Worm (Caenorhabditis elegans): ENCODE measurements around the gene Y105C5B.9.

Y105C5B.9 gene

DNA sequence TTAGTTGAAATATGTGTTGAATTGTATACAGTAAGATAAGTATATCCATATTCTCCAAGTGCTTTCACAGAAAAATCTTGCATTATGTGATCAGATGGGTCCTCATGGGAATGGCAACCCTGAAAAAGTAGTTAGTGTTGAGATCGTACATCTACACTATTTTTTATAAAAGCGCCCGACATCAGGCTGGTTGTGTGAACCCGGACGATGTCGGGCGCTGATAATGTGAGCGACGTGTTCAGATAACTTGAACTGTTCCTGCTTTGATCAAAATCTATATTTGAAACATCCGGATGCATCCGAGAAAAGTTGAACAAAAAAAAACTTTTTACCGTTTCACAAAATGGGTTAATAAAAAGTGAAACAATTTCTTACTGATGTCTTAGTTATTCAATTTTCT is 15.3 kb upstream of the Y105C5B.9 start:
- TF ChIP-seq unc-62 (GFP tag; optimal IDR thresholded peaks at IDR 0.05) (no peak), efl-1 (optimal IDR thresholded peaks at IDR 0.05) (no peak), efl-1 (GFP tag; optimal IDR thresholded peaks at IDR 0.05 in 1 of 2) (no peak), lin-35 (GFP tag; optimal IDR thresholded peaks at IDR 0.05) (no peak), swsn-7 (tag; optimal IDR thresholded peaks at IDR 0.05) (no peak)

DNA sequence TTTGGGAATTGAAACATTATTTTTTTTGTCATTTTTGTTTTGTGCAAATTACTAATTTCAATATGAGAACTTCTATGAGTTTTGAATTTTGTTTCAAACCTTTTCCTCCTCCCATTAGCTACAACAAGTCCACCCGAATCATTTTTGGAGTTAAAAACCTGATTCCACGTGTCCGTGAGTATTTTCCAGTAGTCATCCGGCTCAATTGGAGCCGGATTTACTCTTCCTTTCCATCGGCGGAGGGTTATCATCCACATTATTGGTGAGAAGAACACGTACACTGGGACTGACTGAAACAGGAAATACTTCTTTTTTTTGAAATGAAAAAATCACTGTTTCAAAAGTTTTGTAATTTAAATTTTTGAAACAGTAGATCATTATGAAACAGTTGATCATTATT is 7.4 kb upstream of the Y105C5B.9 start:
- TF ChIP-seq efl-1 (optimal IDR thresholded peaks at IDR 0.05) = no peak
- peak in 1 of 2 experiments; percentile 5 for TF ChIP-seq efl-1 (GFP tag; optimal IDR thresholded peaks at IDR 0.05 in 1 of 2)
- no peak for TF ChIP-seq zag-1 (tag; optimal IDR thresholded peaks at IDR 0.05)

DNA sequence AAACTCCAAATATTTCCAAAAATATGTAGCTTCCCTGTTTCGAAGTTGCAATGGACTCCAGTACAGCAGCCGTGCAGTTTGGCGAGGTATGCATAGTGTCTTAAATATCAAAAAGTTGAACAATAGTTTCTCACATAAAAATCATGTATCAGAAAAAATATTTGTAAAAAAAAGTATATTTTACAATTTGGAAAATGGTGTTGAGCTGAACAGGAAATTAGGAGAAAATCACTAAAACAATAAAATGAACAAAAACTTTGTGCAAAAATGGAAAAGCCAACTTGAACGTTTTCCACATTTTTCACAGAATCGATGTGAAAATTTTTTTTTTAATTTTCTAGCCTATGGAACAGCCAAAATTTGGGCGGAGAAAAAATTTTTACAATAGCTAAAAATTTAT is 3.6 kb upstream of the Y105C5B.9 start, which contains the start of gene Y105C5B.8:
Gene Y105C5B.8 (minus strand): TSS at position 101 of the 400 bp plus-strand sequence.
- TF ChIP-seq ets-5 (GFP tag; IDR thresholded peaks at IDR 0.05) (no peak), nhr-47 (tag; optimal IDR thresholded peaks at IDR 0.05) (no peak), egl-13 (tag; optimal IDR thresholded peaks at IDR 0.05) (no peak), ama-1 (optimal IDR thresholded peaks at IDR 0.05) (no peak), mab-9 (GFP tag; IDR thresholded peaks at IDR 0.05) (no peak), isw-1 (GFP tag; IDR thresholded peaks at IDR 0.05) (no peak), nhr-84 (tag; optimal IDR thresholded peaks at IDR 0.05) (no peak), elt-2 (tag; optimal IDR thresholded peaks at IDR 0.05) (no peak), Y116A8C.19 (tag; optimal IDR thresholded peaks at IDR 0.05; ENCODE audit: borderline replicate concordance) (no peak), rnt-1 (tag; optimal IDR thresholded peaks at IDR 0.05) (no peak), swsn-7 (tag; optimal IDR thresholded peaks at IDR 0.05) (no peak), ceh-90 (tag; optimal IDR thresholded peaks at IDR 0.05) (no peak), irx-1 (tag; optimal IDR thresholded peaks at IDR 0.05) (no peak), efl-3 (GFP tag; optimal IDR thresholded peaks at IDR 0.05) (no peak), tbx-2 (tag; optimal IDR thresholded peaks at IDR 0.05) (no peak)

DNA sequence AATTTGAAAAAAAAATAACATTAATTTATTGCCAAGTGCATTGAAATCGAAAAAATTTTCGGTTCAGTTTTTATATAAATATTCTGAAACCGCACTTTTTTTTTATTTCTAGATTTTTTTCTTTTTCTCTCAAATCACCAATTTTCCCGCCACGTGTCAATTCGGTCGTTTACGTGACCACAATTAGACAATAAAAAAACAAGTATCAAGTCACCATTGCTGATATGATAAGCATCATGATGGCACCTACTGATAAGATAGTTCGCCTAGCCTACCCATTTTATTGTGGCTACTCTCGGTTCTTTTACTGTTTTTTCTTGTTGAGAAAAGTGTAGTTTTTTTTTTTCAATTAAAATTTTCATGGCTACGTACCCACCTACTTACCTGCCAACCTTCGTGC is 550 bp upstream of the Y105C5B.9 start:
- TF ChIP-seq nhr-90 (tag; optimal IDR thresholded peaks at IDR 0.05; ENCODE audit: poor library complexity) (peak; percentile 12), sup-37 (GFP tag; optimal IDR thresholded peaks at IDR 0.05) (no peak), nhr-237 (tag; optimal IDR thresholded peaks at IDR 0.05) (no peak), ceh-82 (tag; optimal IDR thresholded peaks at IDR 0.05) (no peak), lin-14 (GFP tag; optimal IDR thresholded peaks at IDR 0.05) (no peak), lin-13 (GFP tag; optimal IDR thresholded peaks at IDR 0.05) (no peak), nhr-77 (tag; optimal IDR thresholded peaks at IDR 0.05) (no peak), ceh-63 (GFP tag; optimal IDR thresholded peaks at IDR 0.05) (no peak), nhr-20 (tag; optimal IDR thresholded peaks at IDR 0.05) (peak; percentile 56), ets-5 (GFP tag; IDR thresholded peaks at IDR 0.05) (no peak), tbx-2 (tag; optimal IDR thresholded peaks at IDR 0.05) (no peak), pqm-1 (tag; optimal IDR thresholded peaks at IDR 0.05) (peak; percentile 12), lin-39 (tag; optimal IDR thresholded peaks at IDR 0.05) (no peak), hpl-2 (GFP tag; optimal IDR thresholded peaks at IDR 0.05) (no peak), isw-1 (GFP tag; IDR thresholded peaks at IDR 0.05) (no peak), pag-3 (tag; optimal IDR thresholded peaks at IDR 0.05; ENCODE audit: borderline replicate concordance, insufficient read depth) (no peak), lin-35 (GFP tag; optimal IDR thresholded peaks at IDR 0.05) (peak in 1 of 2 experiments; percentile 32), elt-2 (tag; optimal IDR thresholded peaks at IDR 0.05) (peak; percentile 82), swsn-7 (tag; optimal IDR thresholded peaks at IDR 0.05) (no peak), elt-3 (tag; optimal IDR thresholded peaks at IDR 0.05) (peak; percentile 11 to 97 (median 89)), unc-62 (GFP tag; optimal IDR thresholded peaks at IDR 0.05) (no peak), snu-23 (GFP tag; optimal IDR thresholded peaks at IDR 0.05) (no peak)

- TF ChIP-seq nhr-28 (tag; optimal IDR thresholded peaks at IDR 0.05) = no peak
- TF ChIP-seq efl-1 (optimal IDR thresholded peaks at IDR 0.05) = no peak
- no peak for TF ChIP-seq efl-1 (GFP tag; optimal IDR thresholded peaks at IDR 0.05 in 1 of 2)
- no peak for TF ChIP-seq snpc-4 (tag; optimal IDR thresholded peaks at IDR 0.05)
- no peak for TF ChIP-seq irx-1 (tag; optimal IDR thresholded peaks at IDR 0.05)
- no peak for TF ChIP-seq elt-3 (tag; optimal IDR thresholded peaks at IDR 0.05)
These were observed 313 bp downstream of the Y105C5B.9 start for ce11 chrIV:15930694-15931093.
